Worm (Caenorhabditis elegans): ENCODE measurements around the gene Y55F3AR.2.

Gene Y55F3AR.2

DNA sequence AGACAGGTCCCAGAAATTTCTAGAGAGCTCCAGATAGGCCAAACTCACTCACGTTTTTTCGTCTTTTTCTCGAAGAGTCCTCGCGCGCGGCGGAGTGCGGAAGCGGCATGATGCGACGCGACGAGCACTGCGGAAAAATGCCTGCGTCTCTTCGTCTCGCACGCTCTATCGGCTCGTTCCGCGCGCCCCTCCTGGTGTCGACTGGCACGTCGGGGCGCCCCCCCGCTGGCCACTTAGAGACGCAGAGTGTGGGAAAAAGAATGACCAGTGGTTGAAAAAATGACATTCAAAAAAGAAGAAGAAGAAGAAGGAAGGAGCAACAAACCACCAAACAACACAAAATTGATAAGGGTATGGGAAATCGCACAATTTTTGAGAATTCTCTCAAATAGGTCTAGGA, 26.9 kb upstream of the Y55F3AR.2 start, which contains the start of gene znf-782 (continued):
- no peak for TF ChIP-seq D1046.2 (GFP tag; IDR thresholded peaks at IDR 0.05)
- no peak for TF ChIP-seq cey-2 (tag; optimal IDR thresholded peaks at IDR 0.05; ENCODE audit: borderline replicate concordance, insufficient read depth)
- no peak for TF ChIP-seq daf-12 (tag; optimal IDR thresholded peaks at IDR 0.05)
- TF ChIP-seq lin-29 (GFP tag; IDR thresholded peaks at IDR 0.05), result 0 out of 2 replicates have a peak, but pooled peaks have one; percentile 6
- TF ChIP-seq nhr-41 (GFP tag; IDR thresholded peaks at IDR 0.05), result 0 out of 2 replicates have a peak, but pooled peaks have one; percentile 27

DNA sequence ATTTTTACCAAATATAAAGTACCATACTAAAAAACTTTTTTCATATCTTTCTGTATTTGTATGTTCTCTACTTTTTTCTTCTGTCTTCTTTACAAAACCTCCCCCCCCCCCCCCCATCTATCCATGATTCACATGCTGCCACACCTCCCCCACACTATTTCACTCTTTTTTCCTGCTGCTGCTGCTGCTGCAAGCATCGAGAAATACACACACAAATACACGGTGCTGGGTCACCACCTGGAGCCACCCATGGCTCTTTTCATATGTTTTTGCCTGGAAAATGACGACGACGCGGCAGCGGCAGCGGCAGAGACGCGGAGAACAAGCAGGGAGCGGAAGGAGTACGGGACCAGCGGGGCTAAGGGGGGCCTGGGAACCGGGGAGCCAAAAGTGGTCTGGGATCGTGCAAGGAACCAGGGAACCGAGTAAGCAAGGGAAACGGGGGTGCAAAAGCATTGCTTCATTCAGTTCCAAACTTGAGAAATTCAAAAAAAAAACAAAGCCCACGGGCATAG, 25.6 kb upstream of the Y55F3AR.2 start:
- TF ChIP-seq hlh-11 (tag; optimal IDR thresholded peaks at IDR 0.05) (peak; percentile 72), lin-39 (tag; optimal IDR thresholded peaks at IDR 0.05) (no peak), set-16 (GFP tag; IDR thresholded peaks at IDR 0.05) (peak; percentile 92), pha-4 (GFP tag; IDR thresholded peaks at IDR 0.05) (peak; percentile 33; the same call in 1 of the 2 replicates), pha-4 (tag; optimal IDR thresholded peaks at IDR 0.05) (no peak), aha-1 (tag) (peak; percentile 65), nhr-25 (tag; optimal IDR thresholded peaks at IDR 0.05; ENCODE audit: borderline replicate concordance, insufficient read depth) (no peak), snpc-1.2 (GFP tag; IDR thresholded peaks at IDR 0.05) (no peak), daf-16 (GFP tag; optimal IDR thresholded peaks at IDR 0.05) (no peak), daf-16 (tag; optimal IDR thresholded peaks at IDR 0.05) (peak; percentile 2), dve-1 (tag; optimal IDR thresholded peaks at IDR 0.05; ENCODE audit: insufficient read depth) (no peak), ces-1 (GFP tag; optimal IDR thresholded peaks at IDR 0.05) (no peak), dmd-8 (GFP tag; IDR thresholded peaks at IDR 0.05) (no peak)

DNA sequence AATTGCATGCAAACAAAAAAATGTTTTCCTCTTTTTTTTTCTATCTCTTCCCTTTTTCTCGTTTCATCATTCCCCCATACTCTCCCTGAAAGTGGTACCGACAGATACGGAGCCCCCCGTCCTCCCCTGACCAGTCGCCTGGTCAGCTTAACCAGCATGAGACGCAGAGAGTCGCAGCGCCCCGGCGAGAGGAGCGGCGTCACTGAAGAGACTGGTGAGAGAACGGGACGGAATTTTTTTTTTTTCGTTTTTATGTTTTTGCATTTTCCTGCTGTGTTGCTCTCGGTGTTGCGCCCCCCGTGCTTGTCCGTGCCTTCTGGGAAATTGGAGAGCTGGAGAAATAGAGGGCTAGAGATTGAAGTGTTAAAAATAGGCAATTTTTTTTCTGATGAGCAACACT, 24.0 kb upstream of the Y55F3AR.2 start:
- no peak for TF ChIP-seq zip-11 (GFP tag; IDR thresholded peaks at IDR 0.05)
- TF ChIP-seq php-3 (GFP tag; IDR thresholded peaks at IDR 0.05), result peak; percentile 59; the same call in 1 of the 2 replicates
- TF ChIP-seq ceh-82 (tag; optimal IDR thresholded peaks at IDR 0.05), result no peak
- no peak for TF ChIP-seq F44E2.7 (GFP tag; IDR thresholded peaks at IDR 0.05)
- TF ChIP-seq nhr-6 (tag; optimal IDR thresholded peaks at IDR 0.05), result peak; percentile 52
- peak; percentile 34 for TF ChIP-seq nhr-10 (tag; optimal IDR thresholded peaks at IDR 0.05)
- TF ChIP-seq mdl-1 (tag; optimal IDR thresholded peaks at IDR 0.05), result peak; percentile 86 to 94
- no peak for TF ChIP-seq skn-1 (tag; optimal IDR thresholded peaks at IDR 0.05)
- no peak for TF ChIP-seq zfp-2 (tag; optimal IDR thresholded peaks at IDR 0.05)
- TF ChIP-seq lin-15B (tag; optimal IDR thresholded peaks at IDR 0.05), result no peak
- TF ChIP-seq mes-2 (tag; optimal IDR thresholded peaks at IDR 0.05; ENCODE audit: poor library complexity, severe bottlenecking), result peak; percentile 67
- TF ChIP-seq rbr-2 (tag; optimal IDR thresholded peaks at IDR 0.05), result peak; percentile 91
- peak; percentile 51; the same call in 1 of the 2 replicates for TF ChIP-seq lin-1 (GFP tag; IDR thresholded peaks at IDR 0.05)
- no peak for TF ChIP-seq spr-3 (GFP tag; optimal IDR thresholded peaks at IDR 0.05)
- no peak for TF ChIP-seq sdz-12 (GFP tag; optimal IDR thresholded peaks at IDR 0.05)
- TF ChIP-seq ztf-11 (tag; optimal IDR thresholded peaks at IDR 0.05), result no peak
- TF ChIP-seq duxl-1 (tag; optimal IDR thresholded peaks at IDR 0.05; ENCODE audit: poor library complexity), result peak; percentile 17
- no peak for TF ChIP-seq nhr-41 (GFP tag; IDR thresholded peaks at IDR 0.05)
- TF ChIP-seq unc-62 (GFP tag; optimal IDR thresholded peaks at IDR 0.05 in 1 of 2), result peak in 1 of 2 experiments; percentile 51
- no peak for TF ChIP-seq unc-62 (tag; optimal IDR thresholded peaks at IDR 0.05)
- no peak for TF ChIP-seq vab-7 (GFP tag; IDR thresholded peaks at IDR 0.05)
- peak in 1 of 2 experiments; percentile 86 for TF ChIP-seq daf-16 (GFP tag; optimal IDR thresholded peaks at IDR 0.05)
- peak; percentile 89 for TF ChIP-seq daf-16 (tag; optimal IDR thresholded peaks at IDR 0.05)
- no peak for TF ChIP-seq daf-8 (GFP tag; IDR thresholded peaks at IDR 0.05)
- TF ChIP-seq hlh-30 (tag; optimal IDR thresholded peaks at IDR 0.05; ENCODE audit: insufficient read depth), result peak; percentile 94
- TF ChIP-seq Y5F2A.4 (GFP tag; optimal IDR thresholded peaks at IDR 0.05), result no peak
- peak; percentile 56 for TF ChIP-seq dpl-1 (GFP tag; optimal IDR thresholded peaks at IDR 0.05)
- TF ChIP-seq fkh-10 (GFP tag; optimal IDR thresholded peaks at IDR 0.05), result peak; percentile 97
- peak; percentile 2 to 89 for TF ChIP-seq hif-1 (tag; optimal IDR thresholded peaks at IDR 0.05)
- TF ChIP-seq F10B5.3 (tag; optimal IDR thresholded peaks at IDR 0.05), result peak; percentile 46
- TF ChIP-seq aly-2 (tag; optimal IDR thresholded peaks at IDR 0.05), result no peak
- TF ChIP-seq mxl-3 (GFP tag; optimal IDR thresholded peaks at IDR 0.05), result peak; percentile 23
- TF ChIP-seq nhr-237 (tag; optimal IDR thresholded peaks at IDR 0.05), result no peak
